Fruit fly (Drosophila melanogaster) whole organism, wandering third instar larva: ENCODE measurements around the gene CG31808.

Source experiments
- Abd-B ChIP-seq: fragments of >200 bp; optimal IDR thresholded peaks from 2 replicates; lab custom pipeline; 2017; ENCODE audit warnings: missing biosample characterization, missing genetic modification characterization
- Dfd ChIP-seq: fragments of >200 bp; optimal IDR thresholded peaks from 2 replicates; lab custom pipeline; 2017; ENCODE audit warnings: missing biosample characterization, missing genetic modification characterization
- Jra ChIP-seq: sonication (Bioruptor generic); optimal IDR thresholded peaks from 2 replicates; lab custom pipeline; 2016; ENCODE audit warnings: missing biosample characterization, missing genetic modification characterization
- psq ChIP-seq: fragments of 200-800 bp; sonication (Bioruptor generic); optimal IDR thresholded peaks from 3 replicates; lab custom pipeline; 2017; ENCODE audit warnings: missing biosample characterization, mild to moderate bottlenecking, missing genetic modification characterization, moderate library complexity
- usp ChIP-seq: fragments of >200 bp; optimal IDR thresholded peaks from 2 replicates; lab custom pipeline; 2017; ENCODE audit warnings: missing biosample characterization, missing genetic modification characterization

dm6 chr2L:16718446-16719173, 2.6 kb upstream of the CG31808 start:
- no peak for TF ChIP-seq Jra (GFP tag; lab: Kevin White, UChicago)
- no peak for TF ChIP-seq usp
- no peak for TF ChIP-seq Dfd (GFP tag; lab: Kevin White, UChicago)
- no peak for TF ChIP-seq psq (GFP tag; lab: Kevin White, UChicago)
- TF ChIP-seq Abd-B (GFP tag; lab: Kevin White, UChicago) = no peak
